Worm (Caenorhabditis elegans) whole organism, L3 larva: ENCODE results near the gene sgk-1.

Experiments used
- egl-5 ChIP-seq: fragments of 150-350 bp; optimal IDR thresholded peaks from 2 replicates; lab custom pipeline; 2017; ENCODE audit warnings: missing biosample characterization, missing genetic modification reagents, missing genetic modification characterization, inconsistent platforms
- lin-15B ChIP-seq: fragments of 150-350 bp; optimal IDR thresholded peaks from 2 replicates; lab custom pipeline; 2014; ENCODE audit warnings: missing biosample characterization, missing genetic modification characterization
- nhr-12 ChIP-seq: fragments of 150-350 bp; optimal IDR thresholded peaks from 2 replicates; lab custom pipeline; 2014; ENCODE audit warnings: missing biosample characterization, missing genetic modification characterization
- nhr-76 ChIP-seq: fragments of 150-350 bp; sonication (generic microtip); optimal IDR thresholded peaks from 5 replicates; lab custom pipeline; 2014; ENCODE audit warnings: missing biosample characterization, missing genetic modification characterization
- pha-4 ChIP-seq: fragments of 150-350 bp; optimal IDR thresholded peaks from 2 replicates; lab custom pipeline; 2014; ENCODE audit warnings: missing biosample characterization, missing genetic modification reagents, missing genetic modification characterization
- unc-62 ChIP-seq: fragments of 150-350 bp; sonication (generic microtip); optimal IDR thresholded peaks from 4 replicates; lab custom pipeline; 2014; ENCODE audit warnings: missing biosample characterization, missing genetic modification reagents, missing genetic modification characterization

ce11 chrX:16205880-16206279 is 56.0 kb downstream of the sgk-1 start:
- TF ChIP-seq egl-5 (tag; lab: Kevin White, UChicago) (peak; percentile 20), lin-15B (tag; lab: Kevin White, UChicago) (no peak), unc-62 (GFP tag; lab: Kevin White, UChicago) (no peak), nhr-12 (tag; lab: Kevin White, UChicago) (no peak), nhr-76 (tag; lab: Kevin White, UChicago) (no peak), pha-4 (tag; lab: Kevin White, UChicago) (peak; percentile 74)
